Worm (Caenorhabditis elegans) whole organism, L1 larva: ENCODE results near the gene Y43C5B.2.
A peak's percentile ranks its signal among the peaks of the same experiment; 100 is the strongest.
"Not testable (repeated sequence)": the region's sequence is repeated elsewhere in the genome, so short reads cannot be mapped to it uniquely, and the experiment has no call there.

Experiments used
- Y116A8C.19 ChIP-seq: sonication (generic microtip); optimal IDR thresholded peaks from 2 replicates; lab custom pipeline; 2016; ENCODE audit warnings: missing compliant biosample characterization, missing genetic modification characterization, borderline replicate concordance
- alr-1 ChIP-seq: fragments of 200-800 bp; sonication (Bioruptor generic); optimal IDR thresholded peaks from 2 replicates; lab custom pipeline; 2018; ENCODE audit warnings: borderline replicate concordance, mild to moderate bottlenecking, missing genetic modification characterization, missing compliant biosample characterization
- aly-2 ChIP-seq: fragments of 150-350 bp; optimal IDR thresholded peaks from 2 replicates; lab custom pipeline; 2014; ENCODE audit warnings: missing biosample characterization, missing genetic modification characterization
- ama-1 ChIP-seq: fragments of 150-350 bp; optimal IDR thresholded peaks from 2 replicates; lab custom pipeline; 2014
- blmp-1 ChIP-seq: fragments of 150-350 bp; optimal IDR thresholded peaks from 2 replicates; lab custom pipeline; 2014; ENCODE audit warnings: missing biosample characterization, missing genetic modification characterization
- ceh-82 ChIP-seq, 3 experiments: fragments of 150-350 bp in 1 of 3; sonication (generic microtip) in 2 of 3; optimal IDR thresholded peaks; 2 replicates each; lab custom pipeline; 2014 to 2017; ENCODE audit warnings: missing biosample characterization in 3 of 3, missing genetic modification characterization in 3 of 3
- ces-1 ChIP-seq: fragments of 150-350 bp; optimal IDR thresholded peaks from 2 replicates; lab custom pipeline; 2014; ENCODE audit warnings: missing biosample characterization, missing genetic modification reagents, missing genetic modification characterization
- dpl-1 ChIP-seq, 3 experiments: fragments of 150-350 bp in 2 of 3; sonication (generic microtip) in 1 of 3; optimal IDR thresholded peaks; 2 replicates each; lab custom pipeline; 2014 to 2017; ENCODE audit warnings: missing biosample characterization in 3 of 3, missing genetic modification characterization in 3 of 3, missing genetic modification reagents in 3 of 3
- dsc-1 ChIP-seq: sonication (generic microtip); optimal IDR thresholded peaks from 2 replicates; lab custom pipeline; 2016; ENCODE audit warnings: mild to moderate bottlenecking, missing genetic modification characterization, missing compliant biosample characterization
- efl-1 ChIP-seq, 4 experiments: fragments of 150-350 bp; optimal IDR thresholded peaks in 3 of 4; peaks in 1 of 4; 1 replicate in 1 of 4; 2 replicates in 3 of 4; lab custom pipeline; 2014; ENCODE audit warnings: missing biosample characterization in 2 of 4, missing genetic modification characterization in 2 of 4, missing genetic modification reagents in 2 of 4
- egl-13 ChIP-seq: sonication (generic microtip); optimal IDR thresholded peaks from 2 replicates; lab custom pipeline; 2016; ENCODE audit warnings: missing genotype, missing genetic modification reagents, missing genetic modification characterization, missing compliant biosample characterization
- elt-2 ChIP-seq: sonication (generic microtip); optimal IDR thresholded peaks from 2 replicates; lab custom pipeline; 2016; ENCODE audit warnings: missing genetic modification characterization, mild to moderate bottlenecking, inconsistent platforms, missing compliant biosample characterization, missing genetic modification reagents
- elt-3 ChIP-seq, 6 experiments: fragments of 150-350 bp in 1 of 6; sonication (generic microtip); optimal IDR thresholded peaks; 2 replicates each; lab custom pipeline; 2017 to 2018; ENCODE audit warnings: missing biosample characterization in 6 of 6, missing genetic modification characterization in 6 of 6, inconsistent platforms in 1 of 6
- ets-5 ChIP-seq: fragments of 200-800 bp; sonication (Bioruptor generic); IDR thresholded peaks from 2 replicates; pipeline ENCODE4 v1.3.6; 2022; ENCODE audit warnings: missing genetic modification characterization, missing compliant biosample characterization
- fkh-10 ChIP-seq: sonication (generic microtip); optimal IDR thresholded peaks from 2 replicates; lab custom pipeline; 2017; ENCODE audit warnings: missing biosample characterization, missing genetic modification reagents, missing genetic modification characterization
- fkh-8 ChIP-seq: sonication (generic microtip); optimal IDR thresholded peaks from 2 replicates; lab custom pipeline; 2016; ENCODE audit warnings: mild to moderate bottlenecking, missing genetic modification characterization, missing compliant biosample characterization
- grh-1 ChIP-seq: fragments of 200-800 bp; sonication (Bioruptor generic); IDR thresholded peaks from 2 replicates; pipeline ENCODE4 v1.3.6; 2022; ENCODE audit warnings: missing genetic modification reagents, missing genetic modification characterization, missing compliant biosample characterization
- isw-1 ChIP-seq: fragments of 200-800 bp; sonication (Bioruptor generic); IDR thresholded peaks from 2 replicates; pipeline ENCODE4 v1.3.6; 2022; ENCODE audit warnings: missing genetic modification characterization, missing compliant biosample characterization
- lin-14 ChIP-seq: fragments of 200-800 bp; sonication (Bioruptor generic); optimal IDR thresholded peaks from 2 replicates; lab custom pipeline; 2018; ENCODE audit warnings: mild to moderate bottlenecking, missing genetic modification characterization, moderate library complexity, missing compliant biosample characterization
- lin-15B ChIP-seq: fragments of 150-350 bp; sonication (generic microtip); optimal IDR thresholded peaks from 3 replicates; lab custom pipeline; 2014; ENCODE audit warnings: missing biosample characterization, missing genetic modification characterization
- lin-35 ChIP-seq, 2 experiments: fragments of 150-350 bp; optimal IDR thresholded peaks; 2 replicates each; lab custom pipeline; 2014; ENCODE audit warnings: missing biosample characterization in 2 of 2, missing genetic modification characterization in 2 of 2, missing genetic modification reagents in 2 of 2
- mab-9 ChIP-seq: fragments of 200-800 bp; sonication (Bioruptor generic); IDR thresholded peaks from 2 replicates; pipeline ENCODE4 v1.3.6; 2022; ENCODE audit warnings: missing genetic modification reagents, missing genetic modification characterization, missing compliant biosample characterization
- mef-2 ChIP-seq: fragments of 150-350 bp; optimal IDR thresholded peaks from 2 replicates; lab custom pipeline; 2014; ENCODE audit warnings: missing biosample characterization, missing genetic modification characterization
- nhr-12 ChIP-seq: sonication (generic microtip); optimal IDR thresholded peaks from 2 replicates; lab custom pipeline; 2017; ENCODE audit warnings: missing biosample characterization, missing genetic modification characterization
- nhr-20 ChIP-seq: sonication (generic microtip); optimal IDR thresholded peaks from 2 replicates; lab custom pipeline; 2016; ENCODE audit warnings: mild to moderate bottlenecking, missing genetic modification characterization, missing compliant biosample characterization
- nhr-47 ChIP-seq: sonication (generic microtip); optimal IDR thresholded peaks from 2 replicates; lab custom pipeline; 2016; ENCODE audit warnings: mild to moderate bottlenecking, missing genetic modification characterization, moderate library complexity, missing compliant biosample characterization
- nhr-71 ChIP-seq: sonication (generic microtip); optimal IDR thresholded peaks from 2 replicates; lab custom pipeline; 2016; ENCODE audit warnings: mild to moderate bottlenecking, missing genetic modification characterization, moderate library complexity, missing compliant biosample characterization
- nhr-76 ChIP-seq: sonication (generic microtip); optimal IDR thresholded peaks from 2 replicates; lab custom pipeline; 2017; ENCODE audit warnings: missing biosample characterization, missing genetic modification characterization
- nhr-77 ChIP-seq: fragments of 150-350 bp; optimal IDR thresholded peaks from 2 replicates; lab custom pipeline; 2014; ENCODE audit warnings: missing biosample characterization, missing genetic modification characterization
- nhr-85 ChIP-seq: sonication (generic microtip); peaks from one replicate; lab custom pipeline; 2016; ENCODE audit warnings: missing genetic modification characterization, inconsistent platforms, missing compliant biosample characterization
- nhr-90 ChIP-seq: sonication (generic microtip); optimal IDR thresholded peaks from 2 replicates; lab custom pipeline; 2016; ENCODE audit warnings: mild to moderate bottlenecking, missing genetic modification characterization, missing compliant biosample characterization; ENCODE audit not compliant: poor library complexity
- pag-3 ChIP-seq: sonication (generic microtip); optimal IDR thresholded peaks from 2 replicates; lab custom pipeline; 2017; ENCODE audit warnings: missing genetic modification characterization, mild to moderate bottlenecking, missing compliant biosample characterization, antibody characterized with exemption, borderline replicate concordance; ENCODE audit not compliant: insufficient read depth
- pax-3 ChIP-seq: fragments of 200-800 bp; sonication (Bioruptor generic); optimal IDR thresholded peaks from 2 replicates; lab custom pipeline; 2018; ENCODE audit warnings: mild to moderate bottlenecking, missing genetic modification characterization, moderate library complexity, missing compliant biosample characterization
- rnt-1 ChIP-seq: sonication (generic microtip); optimal IDR thresholded peaks from 2 replicates; lab custom pipeline; 2016; ENCODE audit warnings: mild to moderate bottlenecking, missing genetic modification characterization, moderate library complexity, missing compliant biosample characterization
- skn-1 ChIP-seq: fragments of 150-350 bp; optimal IDR thresholded peaks from 2 replicates; lab custom pipeline; 2014; ENCODE audit warnings: missing biosample characterization, missing genetic modification characterization
- snu-23 ChIP-seq: sonication (generic microtip); optimal IDR thresholded peaks from 2 replicates; lab custom pipeline; 2016; ENCODE audit warnings: missing genetic modification characterization, missing compliant biosample characterization
- sox-4 ChIP-seq: sonication (generic microtip); optimal IDR thresholded peaks from 2 replicates; lab custom pipeline; 2016; ENCODE audit warnings: missing genetic modification characterization, missing compliant biosample characterization
- swsn-7 ChIP-seq: sonication (generic microtip); optimal IDR thresholded peaks from 2 replicates; lab custom pipeline; 2016; ENCODE audit warnings: missing genetic modification characterization, missing compliant biosample characterization
- tbx-2 ChIP-seq: sonication (generic microtip); optimal IDR thresholded peaks from 2 replicates; lab custom pipeline; 2016; ENCODE audit warnings: missing genetic modification characterization, missing compliant biosample characterization
- tlp-1 ChIP-seq: fragments of 150-350 bp; optimal IDR thresholded peaks from 2 replicates; lab custom pipeline; 2014; ENCODE audit warnings: missing biosample characterization, missing genetic modification characterization
- unc-30 ChIP-seq: sonication (generic microtip); optimal IDR thresholded peaks from 2 replicates; lab custom pipeline; 2017; ENCODE audit warnings: missing biosample characterization, missing genetic modification characterization
- unc-98 ChIP-seq: fragments of 200-800 bp; sonication (Bioruptor generic); IDR thresholded peaks from 2 replicates; pipeline ENCODE4 v1.3.6; 2022; ENCODE audit warnings: missing genetic modification characterization, missing compliant biosample characterization
- vab-15 ChIP-seq: sonication (generic microtip); optimal IDR thresholded peaks from 2 replicates; lab custom pipeline; 2017; ENCODE audit warnings: missing genotype, mild to moderate bottlenecking, missing genetic modification characterization, missing compliant biosample characterization
- zip-4 ChIP-seq: fragments of 200-800 bp; sonication (Bioruptor generic); optimal IDR thresholded peaks from 2 replicates; lab custom pipeline; 2018; ENCODE audit warnings: mild to moderate bottlenecking, missing genetic modification characterization, moderate library complexity, missing compliant biosample characterization
- ztf-11 ChIP-seq, 2 experiments: sonication (generic microtip); optimal IDR thresholded peaks; 2 replicates each; lab custom pipeline; 2016 to 2017; ENCODE audit warnings: missing genetic modification characterization in 2 of 2, missing biosample characterization in 1 of 2, missing compliant biosample characterization in 1 of 2

Y43C5B.2 gene

DNA sequence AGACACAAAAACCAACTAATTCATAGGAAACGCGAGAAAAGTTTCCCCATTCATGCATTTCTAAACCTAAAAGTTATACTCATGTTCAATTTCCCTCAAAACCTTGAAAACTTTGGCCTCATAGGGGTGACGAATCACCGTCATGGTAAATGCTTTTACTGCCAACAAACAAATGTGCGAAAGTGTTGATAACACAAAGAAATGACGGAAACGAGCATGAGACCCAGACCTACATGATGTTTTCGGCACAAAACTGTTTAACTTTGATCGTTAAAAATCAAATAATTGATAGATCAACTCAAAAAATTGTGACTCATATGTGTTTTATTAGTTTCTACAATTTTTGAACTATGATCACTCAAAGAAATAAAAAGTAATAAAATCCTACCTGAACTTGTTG, 20.3 kb downstream of the Y43C5B.2 start (continued):
- no peak for TF ChIP-seq grh-1 (GFP tag; lab: Robert Waterston, UW)
- no peak for TF ChIP-seq rnt-1
- TF ChIP-seq isw-1 (GFP tag; lab: Robert Waterston, UW): no peak
- no peak for TF ChIP-seq pag-3 (tag; lab: Kevin White, UChicago)

DNA sequence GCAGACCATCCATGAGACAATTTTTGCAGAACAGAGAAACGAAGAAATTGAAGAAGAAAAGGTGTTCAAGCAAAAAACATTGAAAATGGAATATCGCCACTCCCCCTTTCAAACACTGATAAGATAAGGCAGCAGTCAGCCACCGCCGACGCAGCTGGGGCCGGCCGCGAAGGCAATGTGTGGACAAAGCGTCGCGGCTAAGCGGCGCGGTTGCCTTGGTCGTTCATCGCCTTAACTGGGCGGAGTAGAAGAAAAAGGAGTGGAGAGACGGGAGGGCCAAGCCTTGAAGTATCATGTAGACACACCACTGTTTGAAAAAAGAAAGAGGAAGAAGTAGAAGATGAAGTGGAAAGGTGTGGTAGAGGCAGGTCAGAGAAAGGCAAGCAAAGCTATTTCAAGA, 21.2 kb downstream of the Y43C5B.2 start:
- TF ChIP-seq skn-1 (tag; lab: Kevin White, UChicago) (peak; percentile 6), fkh-8 (tag; lab: Kevin White, UChicago) (peak; percentile 53), tlp-1 (tag; lab: Kevin White, UChicago) (no peak), pag-3 (tag; lab: Kevin White, UChicago) (no peak), nhr-20 (tag; lab: Kevin White, UChicago) (peak; percentile 33), elt-2 (peak; percentile 58), efl-1 (optimal IDR thresholded peaks at IDR 0.05; lab: Kevin White, UChicago) (no peak), efl-1 (GFP tag; optimal IDR thresholded peaks at IDR 0.05 in 1 of 2; lab: Kevin White, UChicago) (peak in 1 of 2 experiments; percentile 37), elt-3 (tag; optimal IDR thresholded peaks at IDR 0.05; lab: Kevin White, UChicago) (peak; percentile 62 to 89 (median 72)), isw-1 (GFP tag; lab: Robert Waterston, UW) (no peak), nhr-85 (tag; lab: Kevin White, UChicago) (peak; percentile 26), lin-14 (GFP tag; lab: Kevin White, UChicago) (peak; percentile 66), lin-15B (tag; lab: Kevin White, UChicago) (no peak), swsn-7 (tag; lab: Kevin White, UChicago) (peak; percentile 0), snu-23 (peak; percentile 13), pax-3 (tag; lab: Kevin White, UChicago) (peak; percentile 11), nhr-71 (peak; percentile 13), lin-35 (GFP tag; optimal IDR thresholded peaks at IDR 0.05; lab: Kevin White, UChicago) (peak in 1 of 2 experiments; percentile 52), fkh-10 (GFP tag; lab: Kevin White, UChicago) (peak; percentile 15), dsc-1 (tag; lab: Kevin White, UChicago) (peak; percentile 12), nhr-90 (peak; percentile 11), blmp-1 (tag; lab: Kevin White, UChicago) (peak; percentile 71), nhr-76 (tag; lab: Kevin White, UChicago) (no peak), dpl-1 (GFP tag; optimal IDR thresholded peaks at IDR 0.05; lab: Kevin White, UChicago) (no peak), alr-1 (tag; lab: Kevin White, UChicago) (no peak), nhr-77 (peak; percentile 13), rnt-1 (no peak), vab-15 (tag; lab: Kevin White, UChicago) (no peak), ceh-82 (tag; optimal IDR thresholded peaks at IDR 0.05; lab: Kevin White, UChicago) (peak in 1 of 3 experiments; percentile 25), nhr-47 (tag; lab: Kevin White, UChicago) (peak; percentile 9), Y116A8C.19 (tag; lab: Kevin White, UChicago) (no peak), unc-30 (no peak)
- TF ChIP-seq, all 84 proteins: peak for 20

- TF ChIP-seq ets-5 (GFP tag; lab: Robert Waterston, UW); pag-3 (tag; lab: Kevin White, UChicago); tbx-2 (tag; lab: Kevin White, UChicago): not testable (repeated sequence)
These were observed 29.5 kb downstream of the Y43C5B.2 start, which contains the start of gene R09E10.1 for ce11 chrIV:10322650-10323049. TSS of gene R09E10.1 (minus strand) at chrIV:10322750.

ce11 chrIV:10318199-10318598, 33.9 kb downstream of the Y43C5B.2 start, which contains the start of gene R09E10.2:
TSS of gene R09E10.2 (minus strand) at chrIV:10318299.
- no peak for TF ChIP-seq mef-2
- no peak for TF ChIP-seq ama-1 (lab: Kevin White, UChicago)
- no peak for TF ChIP-seq ces-1 (GFP tag; lab: Kevin White, UChicago)
- TF ChIP-seq aly-2 (tag; lab: Kevin White, UChicago): no peak
- TF ChIP-seq lin-14 (GFP tag; lab: Kevin White, UChicago): no peak
- no peak for TF ChIP-seq egl-13 (tag; lab: Kevin White, UChicago)
- TF ChIP-seq nhr-12: no peak
- TF ChIP-seq nhr-90: no peak
- no peak for TF ChIP-seq ztf-11 (tag; optimal IDR thresholded peaks at IDR 0.05; lab: Kevin White, UChicago)
- no peak for TF ChIP-seq Y116A8C.19 (tag; lab: Kevin White, UChicago)
- no peak for TF ChIP-seq zip-4 (GFP tag; lab: Kevin White, UChicago)
- TF ChIP-seq sox-4 (tag; lab: Kevin White, UChicago): no peak
- TF ChIP-seq unc-98 (GFP tag; lab: Robert Waterston, UW): no peak
- no peak for TF ChIP-seq swsn-7 (tag; lab: Kevin White, UChicago)
- TF ChIP-seq blmp-1 (tag; lab: Kevin White, UChicago): no peak
- no peak for TF ChIP-seq tlp-1 (tag; lab: Kevin White, UChicago)
- no peak for TF ChIP-seq mab-9
